Worm (Caenorhabditis elegans): Measurements from ENCODE around the gene F54D5.5.

- TF ChIP-seq ztf-4 (tag; optimal IDR thresholded peaks at IDR 0.05) (no peak), mdl-1 (tag; optimal IDR thresholded peaks at IDR 0.05) (no peak), ztf-11 (tag; optimal IDR thresholded peaks at IDR 0.05) (no peak), unc-55 (GFP tag; optimal IDR thresholded peaks at IDR 0.05) (no peak)
These were observed 11.0 kb upstream of the F54D5.5 start for ce11 chrII:11577861-11578260.

All from whole organism, L2 larva.